Worm (Caenorhabditis elegans) whole organism, L2 larva: ENCODE measurements around the gene fbxa-158.

ENCODE experiments used
- C34F6.9 ChIP-seq: fragments of 150-350 bp; optimal IDR thresholded peaks from 2 replicates; lab custom pipeline; 2014; ENCODE audit warnings: missing biosample characterization, missing genetic modification characterization
- Y55F3AM.14 ChIP-seq: fragments of 200-800 bp; sonication (Bioruptor generic); optimal IDR thresholded peaks from 2 replicates; lab custom pipeline; 2018; ENCODE audit warnings: mild to moderate bottlenecking, missing genetic modification characterization, missing compliant biosample characterization
- ZK546.5 ChIP-seq: sonication (generic microtip); optimal IDR thresholded peaks from 2 replicates; lab custom pipeline; 2017; ENCODE audit warnings: missing biosample characterization, missing genetic modification characterization
- ama-1 ChIP-seq: fragments of 150-350 bp; optimal IDR thresholded peaks from 2 replicates; lab custom pipeline; 2018; ENCODE audit warnings: inconsistent platforms
- ceh-16 ChIP-seq: fragments of 150-350 bp; optimal IDR thresholded peaks from 2 replicates; lab custom pipeline; 2014; ENCODE audit warnings: missing biosample characterization, missing genetic modification characterization
- fos-1 ChIP-seq: fragments of 150-350 bp; optimal IDR thresholded peaks from 2 replicates; lab custom pipeline; 2014; ENCODE audit warnings: missing biosample characterization, missing genetic modification characterization
- lin-13 ChIP-seq: fragments of 150-350 bp; optimal IDR thresholded peaks from 2 replicates; lab custom pipeline; 2014; ENCODE audit warnings: missing biosample characterization, missing genetic modification reagents, missing genetic modification characterization
- lin-39 ChIP-seq: fragments of 150-350 bp; optimal IDR thresholded peaks from 2 replicates; lab custom pipeline; 2014; ENCODE audit warnings: missing biosample characterization, missing genetic modification reagents, missing genetic modification characterization
- mab-5 ChIP-seq: fragments of 150-350 bp; optimal IDR thresholded peaks from 2 replicates; lab custom pipeline; 2014; ENCODE audit warnings: missing biosample characterization, missing genetic modification characterization
- nhr-12 ChIP-seq: fragments of 150-350 bp; optimal IDR thresholded peaks from 2 replicates; lab custom pipeline; 2014; ENCODE audit warnings: missing biosample characterization, missing genetic modification characterization
- nhr-25 ChIP-seq: fragments of 150-350 bp; sonication (generic microtip); optimal IDR thresholded peaks from 3 replicates; lab custom pipeline; 2014; ENCODE audit warnings: missing biosample characterization, missing genetic modification characterization
- nhr-77 ChIP-seq: fragments of 150-350 bp; optimal IDR thresholded peaks from 2 replicates; lab custom pipeline; 2014; ENCODE audit warnings: missing biosample characterization, missing genetic modification characterization
- peb-1 ChIP-seq: fragments of 150-350 bp; optimal IDR thresholded peaks from 2 replicates; lab custom pipeline; 2014; ENCODE audit warnings: missing biosample characterization, missing genetic modification characterization
- sma-9 ChIP-seq, 2 experiments: fragments of 150-350 bp in 1 of 2; sonication (generic microtip) in 1 of 2; optimal IDR thresholded peaks; 2 replicates each; lab custom pipeline; 2014 to 2016; ENCODE audit warnings: missing genetic modification characterization in 2 of 2, mild to moderate bottlenecking in 1 of 2, missing biosample characterization in 1 of 2, missing compliant biosample characterization in 1 of 2, missing genetic modification reagents in 1 of 2, moderate library complexity in 1 of 2
- snpc-4 ChIP-seq: fragments of 150-350 bp; optimal IDR thresholded peaks from 2 replicates; lab custom pipeline; 2014; ENCODE audit warnings: missing biosample characterization, missing genetic modification characterization
- unc-55 ChIP-seq: fragments of 150-350 bp; sonication (generic microtip); optimal IDR thresholded peaks from 3 replicates; lab custom pipeline; 2014; ENCODE audit warnings: missing biosample characterization, missing genetic modification reagents, missing genetic modification characterization
- zag-1 ChIP-seq: fragments of 150-350 bp; optimal IDR thresholded peaks from 2 replicates; lab custom pipeline; 2014; ENCODE audit warnings: missing biosample characterization, missing genetic modification characterization
- ztf-4 ChIP-seq: fragments of 150-350 bp; optimal IDR thresholded peaks from 2 replicates; lab custom pipeline; 2014; ENCODE audit warnings: missing biosample characterization, missing genetic modification characterization

fbxa-158 gene

DNA sequence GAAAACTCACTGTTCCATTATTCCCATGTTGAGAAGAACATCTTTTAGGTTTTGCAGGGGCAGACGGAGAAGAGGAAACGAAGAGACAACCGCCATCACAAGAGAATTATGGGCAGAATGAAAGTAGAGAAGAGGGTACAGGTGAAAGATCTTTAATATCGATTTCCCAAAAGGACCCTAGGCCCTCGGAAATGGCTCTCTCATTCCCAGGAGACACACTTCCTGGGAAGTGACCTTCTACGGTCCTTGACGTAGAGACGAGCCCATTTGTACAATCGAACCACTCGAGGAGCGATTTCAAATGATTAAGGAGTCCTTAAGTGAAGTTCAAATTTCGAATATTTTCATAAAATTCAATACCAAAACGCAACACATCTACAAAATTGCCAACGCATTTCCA lies 50.0 kb downstream of the fbxa-158 start, which contains the start of gene fbxb-46:
Gene fbxb-46, minus strand, starts transcription at position 101 of the 400 bp plus-strand sequence.
- TF ChIP-seq ZK546.5 (tag; lab: Kevin White, UChicago) (no peak), ama-1 (lab: Kevin White, UChicago) (no peak), snpc-4 (tag; lab: Kevin White, UChicago) (no peak), unc-55 (no peak), nhr-25 (no peak), sma-9 (GFP tag; optimal IDR thresholded peaks at IDR 0.05; lab: Kevin White, UChicago) (no peak), sma-9 (tag; optimal IDR thresholded peaks at IDR 0.05; lab: Kevin White, UChicago) (no peak), ceh-16 (tag; lab: Kevin White, UChicago) (no peak), C34F6.9 (tag; lab: Kevin White, UChicago) (no peak), nhr-12 (tag; lab: Kevin White, UChicago) (no peak), mab-5 (tag; lab: Kevin White, UChicago) (no peak), lin-39 (tag; lab: Kevin White, UChicago) (no peak), Y55F3AM.14 (GFP tag; lab: Kevin White, UChicago) (no peak), fos-1 (tag; lab: Kevin White, UChicago) (no peak), ztf-4 (no peak), peb-1 (no peak), nhr-77 (no peak), zag-1 (no peak), lin-13 (no peak)
